Fruit fly (Drosophila melanogaster) whole organism, embryonic: Measurements from ENCODE around the gene CG42671.

Experiments
- Awh ChIP-seq: fragments of 200-800 bp; sonication (Bioruptor generic); IDR thresholded peaks from 2 replicates; pipeline ENCODE4, ENCODE4 v1.3.6; 2022; ENCODE audit warnings: missing biosample characterization, missing genetic modification characterization
- B-H1 ChIP-seq: fragments of 200-800 bp; sonication (Bioruptor generic); IDR thresholded peaks from 3 replicates; pipeline ENCODE4 v1.3.6; 2022; ENCODE audit warnings: missing biosample characterization, missing genetic modification characterization
- CG11085 ChIP-seq: fragments of 200-800 bp; sonication (Bioruptor generic); IDR thresholded peaks from 2 replicates; pipeline ENCODE4 v1.3.6; 2022; ENCODE audit warnings: missing biosample characterization, missing genetic modification characterization
- CG11093 ChIP-seq: fragments of 200-800 bp; sonication (Bioruptor generic); IDR thresholded peaks from 3 replicates; pipeline ENCODE4 v1.3.6; 2022; ENCODE audit warnings: missing biosample characterization, missing genetic modification characterization
- CG11696 ChIP-seq: fragments of 200-800 bp; sonication (Bioruptor generic); IDR thresholded peaks from 2 replicates; pipeline ENCODE4 v1.3.6; 2022; ENCODE audit warnings: missing biosample characterization, missing genetic modification characterization
- CG12155 ChIP-seq: fragments of 200-800 bp; sonication (Bioruptor generic); optimal IDR thresholded peaks from 3 replicates; lab custom pipeline; 2016; ENCODE audit warnings: missing biosample characterization, missing genetic modification characterization
- CG12219 ChIP-seq: fragments of 200-800 bp; sonication (Bioruptor generic); optimal IDR thresholded peaks from 3 replicates; lab custom pipeline; 2018; ENCODE audit warnings: missing biosample characterization, mild to moderate bottlenecking, missing genetic modification characterization
- CG13624 ChIP-seq: fragments of 200-800 bp; sonication (Bioruptor generic); optimal IDR thresholded peaks from 2 replicates; lab custom pipeline; 2016; ENCODE audit warnings: missing biosample characterization, missing genetic modification characterization
- CG15073 ChIP-seq: fragments of 200-800 bp; sonication (Bioruptor generic); optimal IDR thresholded peaks from 2 replicates; lab custom pipeline; 2016; ENCODE audit warnings: missing biosample characterization, missing genetic modification characterization
- CG15601 ChIP-seq: fragments of 200-800 bp; sonication (Bioruptor generic); optimal IDR thresholded peaks from 3 replicates; lab custom pipeline; 2019; ENCODE audit warnings: missing biosample characterization, mild to moderate bottlenecking, missing genetic modification characterization, moderate library complexity
- CG17568 ChIP-seq: fragments of 200-800 bp; sonication (Bioruptor generic); optimal IDR thresholded peaks from 2 replicates; lab custom pipeline; 2018; ENCODE audit warnings: missing biosample characterization, mild to moderate bottlenecking, missing genetic modification characterization, moderate library complexity
- CG3407 ChIP-seq: fragments of 200-800 bp; sonication (Bioruptor generic); optimal IDR thresholded peaks from 2 replicates; lab custom pipeline; 2018; ENCODE audit warnings: missing biosample characterization, mild to moderate bottlenecking, missing genetic modification characterization
- CG34224 ChIP-seq: fragments of 200-800 bp; sonication (Bioruptor generic); IDR thresholded peaks from 3 replicates; pipeline ENCODE4 v1.3.6; 2022; ENCODE audit warnings: missing biosample characterization, missing genetic modification characterization; ENCODE audit not compliant: partially characterized antibody
- CG7839 ChIP-seq: fragments of 200-800 bp; sonication (Bioruptor generic); optimal IDR thresholded peaks from 3 replicates; lab custom pipeline; 2018; ENCODE audit warnings: missing biosample characterization, mild to moderate bottlenecking, missing genetic modification characterization, moderate library complexity
- CG7963 ChIP-seq: fragments of 200-800 bp; sonication (Bioruptor generic); IDR thresholded peaks from 3 replicates; pipeline ENCODE4 v1.3.6; 2022; ENCODE audit warnings: missing biosample characterization, missing genetic modification characterization; ENCODE audit not compliant: partially characterized antibody
- CTCF ChIP-seq: fragments of 200-800 bp; sonication (Bioruptor generic); optimal IDR thresholded peaks from 2 replicates; lab custom pipeline; 2017; ENCODE audit warnings: missing biosample characterization, mild to moderate bottlenecking, missing genetic modification characterization, moderate library complexity
- D19A ChIP-seq: fragments of 200-800 bp; optimal IDR thresholded peaks from 3 replicates; lab custom pipeline; 2019; ENCODE audit warnings: missing biosample characterization, mild to moderate bottlenecking, missing genetic modification characterization, moderate library complexity
- GATAe ChIP-seq: fragments of 200-800 bp; sonication (Bioruptor generic); conservative IDR thresholded peaks from 2 replicates; pipeline ENCODE4 v1.3.6; 2022; ENCODE audit warnings: missing biosample characterization, missing genetic modification characterization
- Gsc ChIP-seq: fragments of 200-800 bp; sonication (Bioruptor generic); IDR thresholded peaks from 2 replicates; pipeline ENCODE4 v1.3.6; 2022; ENCODE audit warnings: missing biosample characterization, missing genetic modification characterization
- H15 ChIP-seq: fragments of 200-800 bp; sonication (Bioruptor generic); IDR thresholded peaks from 3 replicates; pipeline ENCODE4 v1.3.6; 2022; ENCODE audit warnings: missing biosample characterization, missing genetic modification characterization
- HHEX ChIP-seq: fragments of 200-800 bp; sonication (Bioruptor generic); optimal IDR thresholded peaks from 3 replicates; lab custom pipeline; 2017; ENCODE audit warnings: missing biosample characterization, mild to moderate bottlenecking, missing genetic modification characterization, missing genetic modification reagents
- NK7.1 ChIP-seq: fragments of 200-800 bp; sonication (Bioruptor generic); optimal IDR thresholded peaks from 3 replicates; lab custom pipeline; 2016; ENCODE audit warnings: missing biosample characterization, missing genetic modification characterization
- Neu2 ChIP-seq: fragments of 200-800 bp; sonication (Bioruptor generic); optimal IDR thresholded peaks from 3 replicates; lab custom pipeline; 2016; ENCODE audit warnings: missing biosample characterization, missing genetic modification characterization, borderline replicate concordance
- Nf-YA ChIP-seq: fragments of 200-800 bp; sonication (Bioruptor generic); IDR thresholded peaks from 2 replicates; pipeline ENCODE4 v1.3.6; 2022; ENCODE audit warnings: missing biosample characterization, missing genetic modification characterization
- Nf-YB ChIP-seq: fragments of 200-800 bp; sonication (Bioruptor generic); optimal IDR thresholded peaks from 3 replicates; lab custom pipeline; 2019; ENCODE audit warnings: missing biosample characterization, mild to moderate bottlenecking, missing genetic modification characterization, moderate library complexity
- Pdp1 ChIP-seq, 2 experiments: fragments of 200-800 bp; sonication (Bioruptor generic); optimal IDR thresholded peaks; 3 replicates each; lab custom pipeline; 2016; ENCODE audit warnings: missing biosample characterization in 2 of 2, missing genetic modification characterization in 2 of 2, mild to moderate bottlenecking in 1 of 2, moderate library complexity in 1 of 2
- Sin3A ChIP-seq: fragments of >200 bp; optimal IDR thresholded peaks from 2 replicates; lab custom pipeline; 2018
- Sry-δ ChIP-seq: fragments of 200-800 bp; sonication (Bioruptor generic); optimal IDR thresholded peaks from 2 replicates; lab custom pipeline; 2016; ENCODE audit warnings: missing biosample characterization, missing genetic modification characterization
- Stat92E ChIP-seq, 3 experiments: fragments of >200 bp in 2 of 3; fragments of 200-800 bp in 1 of 3; sonication (Bioruptor generic) in 1 of 3; optimal IDR thresholded peaks; 2 replicates each; lab custom pipeline; 2017 to 2019; ENCODE audit warnings: missing biosample characterization in 3 of 3, missing genetic modification characterization in 3 of 3, mild to moderate bottlenecking in 1 of 3, moderate library complexity in 1 of 3
- Tbp ChIP-seq: fragments of >200 bp; optimal IDR thresholded peaks from 2 replicates; lab custom pipeline; 2018; ENCODE audit warnings: missing biosample characterization, missing genetic modification characterization
- Usf ChIP-seq: fragments of 200-800 bp; sonication (Bioruptor generic); optimal IDR thresholded peaks from 2 replicates; lab custom pipeline; 2017; ENCODE audit warnings: missing genotype, missing biosample characterization, missing genetic modification characterization
- aop ChIP-seq: fragments of 200-800 bp; sonication (Bioruptor generic); IDR thresholded peaks from 2 replicates; pipeline ENCODE4 v1.3.6; 2022; ENCODE audit warnings: missing biosample characterization, missing genetic modification characterization
- ara ChIP-seq: fragments of 200-800 bp; sonication (Bioruptor generic); IDR thresholded peaks from 2 replicates; pipeline ENCODE4 v1.3.6; 2022; ENCODE audit warnings: missing biosample characterization, missing genetic modification characterization
- bbx ChIP-seq: fragments of 200-800 bp; sonication (Bioruptor generic); IDR thresholded peaks from 2 replicates; pipeline ENCODE4 v1.3.6; 2022; ENCODE audit warnings: missing biosample characterization, missing genetic modification characterization; ENCODE audit not compliant: partially characterized antibody
- caup ChIP-seq: fragments of 200-800 bp; sonication (Bioruptor generic); optimal IDR thresholded peaks from 3 replicates; lab custom pipeline; 2017; ENCODE audit warnings: missing biosample characterization, mild to moderate bottlenecking, missing genetic modification characterization, moderate library complexity; ENCODE audit not compliant: severe bottlenecking
- esg ChIP-seq: fragments of 200-800 bp; sonication (Bioruptor generic); conservative IDR thresholded peaks from 2 replicates; pipeline ENCODE4 v1.3.6; 2022; ENCODE audit warnings: missing biosample characterization, missing genetic modification characterization
- gfzf ChIP-seq: fragments of 200-800 bp; sonication (Bioruptor generic); optimal IDR thresholded peaks from 2 replicates; lab custom pipeline; 2016; ENCODE audit warnings: missing biosample characterization, mild to moderate bottlenecking, missing genetic modification characterization, moderate library complexity
- gt ChIP-seq: fragments of 200-800 bp; sonication (Bioruptor generic); IDR thresholded peaks from 2 replicates; pipeline ENCODE4 v1.3.6; 2022; ENCODE audit warnings: missing biosample characterization, missing genetic modification characterization
- jing ChIP-seq: fragments of 200-800 bp; sonication (Bioruptor generic); optimal IDR thresholded peaks from 2 replicates; lab custom pipeline; 2018; ENCODE audit warnings: missing biosample characterization, mild to moderate bottlenecking, missing genetic modification characterization
- pnt ChIP-seq: fragments of 200-800 bp; sonication (Bioruptor generic); optimal IDR thresholded peaks from 3 replicates; lab custom pipeline; 2016; ENCODE audit warnings: missing biosample characterization, missing genetic modification characterization
- prd ChIP-seq, 3 experiments: fragments of >200 bp in 2 of 3; fragments of 200-800 bp in 1 of 3; sonication (Bioruptor generic) in 1 of 3; optimal IDR thresholded peaks in 2 of 3; IDR thresholded peaks in 1 of 3; 2 replicates in 2 of 3; 3 replicates in 1 of 3; pipeline versions ENCODE4 v1.3.6 to Lab custom; 2017 to 2022; ENCODE audit warnings: missing biosample characterization in 1 of 3, missing genetic modification characterization in 1 of 3
- row ChIP-seq: fragments of 200-800 bp; sonication (Bioruptor generic); IDR thresholded peaks from 3 replicates; pipeline ENCODE4 v1.3.6; 2022; ENCODE audit warnings: missing biosample characterization, missing genetic modification characterization
- sim ChIP-seq: fragments of 200-800 bp; sonication (Bioruptor generic); IDR thresholded peaks from 2 replicates; pipeline ENCODE4 v1.3.6; 2022; ENCODE audit warnings: missing biosample characterization, missing genetic modification characterization
- sima ChIP-seq: fragments of 200-800 bp; sonication (Bioruptor generic); optimal IDR thresholded peaks from 2 replicates; lab custom pipeline; 2016; ENCODE audit warnings: missing biosample characterization, missing genetic modification characterization
- sisA ChIP-seq: fragments of 200-800 bp; sonication (Bioruptor generic); IDR thresholded peaks from 2 replicates; pipeline ENCODE4 v1.3.6; 2022; ENCODE audit warnings: missing biosample characterization, missing genetic modification characterization
- sob ChIP-seq: fragments of 200-800 bp; sonication (Bioruptor generic); IDR thresholded peaks from 2 replicates; pipeline ENCODE4 v1.3.6; 2022; ENCODE audit warnings: missing biosample characterization, missing genetic modification characterization
- tll ChIP-seq, 2 experiments: fragments of 200-800 bp in 1 of 2; fragments of >200 bp in 1 of 2; sonication (Bioruptor generic) in 1 of 2; optimal IDR thresholded peaks; 2 replicates each; lab custom pipeline; 2017 to 2019; ENCODE audit warnings: missing biosample characterization in 2 of 2, missing genetic modification characterization in 2 of 2, mild to moderate bottlenecking in 1 of 2, moderate library complexity in 1 of 2
- unpg ChIP-seq: fragments of 200-800 bp; sonication (Bioruptor generic); optimal IDR thresholded peaks from 3 replicates; lab custom pipeline; 2018; ENCODE audit warnings: missing biosample characterization, mild to moderate bottlenecking, missing genetic modification characterization, moderate library complexity
- wek ChIP-seq: fragments of 200-800 bp; sonication (Bioruptor generic); optimal IDR thresholded peaks from 3 replicates; lab custom pipeline; 2018; ENCODE audit warnings: missing biosample characterization, mild to moderate bottlenecking, missing genetic modification characterization, moderate library complexity

CG42671 gene

dm6 chr3L:11251721-11252423, 37.6 kb downstream of the CG42671 start, which contains the start of gene scyl (continued):
- TF ChIP-seq B-H1 (GFP tag; lab: Robert Waterston, UW) (peak; percentile 51; the same call in 1 of the 3 replicates), ara (GFP tag; lab: Robert Waterston, UW) (peak; percentile 60; the same call in 1 of the 2 replicates), CG7963 (GFP tag; lab: Robert Waterston, UW) (peak; percentile 40; the same call in 1 of the 3 replicates), prd (optimal IDR thresholded peaks at IDR 0.05; lab: Kevin White, UChicago) (no peak), prd (GFP tag; IDR thresholded peaks at IDR 0.05; lab: Robert Waterston, UW) (peak; percentile 43; the same call in 2 of the 3 replicates), sob (GFP tag; lab: Robert Waterston, UW) (peak; percentile 75), CG11093 (GFP tag; lab: Robert Waterston, UW) (no peak; the same call in 2 of the 3 replicates), HHEX (peak; percentile 49), Usf (no peak), sim (0 out of 2 replicates have a peak, but pooled peaks have one; percentile 38), jing (GFP tag; lab: Kevin White, UChicago) (no peak), GATAe (GFP tag; lab: Robert Waterston, UW) (no peak), tll (GFP tag; optimal IDR thresholded peaks at IDR 0.05; lab: Kevin White, UChicago) (peak in 1 of 2 experiments; percentile 26), Gsc (no peak), CG17568 (GFP tag; lab: Kevin White, UChicago) (peak; percentile 85), Sin3A (lab: Kevin White, UChicago) (no peak), wek (GFP tag; lab: Kevin White, UChicago) (peak; percentile 56), Stat92E (GFP tag; optimal IDR thresholded peaks at IDR 0.05; lab: Kevin White, UChicago) (peak in 1 of 3 experiments; percentile 59), CG15073 (GFP tag; lab: Kevin White, UChicago) (no peak), Nf-YB (GFP tag; lab: Kevin White, UChicago) (peak; percentile 56), CG11696 (GFP tag; lab: Robert Waterston, UW) (peak; percentile 47), D19A (no peak), CG13624 (GFP tag; lab: Kevin White, UChicago) (peak; percentile 59), CG12155 (GFP tag; lab: Kevin White, UChicago) (no peak), NK7.1 (GFP tag; lab: Kevin White, UChicago) (peak; percentile 50), H15 (no peak), gt (GFP tag; lab: Robert Waterston, UW) (no peak), sima (GFP tag; lab: Kevin White, UChicago) (no peak), Neu2 (peak; percentile 18), Awh (GFP tag; lab: Robert Waterston, UW) (peak; percentile 62), CG34224 (GFP tag; lab: Robert Waterston, UW) (peak; percentile 78), Sry-δ (peak; percentile 6), CG7839 (tag; lab: Kevin White, UChicago) (peak; percentile 34), Nf-YA (peak; percentile 33; the same call in 1 of the 2 replicates), CG11085 (GFP tag; lab: Robert Waterston, UW) (no peak), caup (GFP tag; lab: Kevin White, UChicago) (peak; percentile 82), esg (GFP tag; lab: Robert Waterston, UW) (no peak), bbx (GFP tag; lab: Robert Waterston, UW) (peak; percentile 79), Tbp (peak; percentile 91), unpg (GFP tag; lab: Kevin White, UChicago) (peak; percentile 56), CG3407 (GFP tag; lab: Kevin White, UChicago) (peak; percentile 72), sisA (GFP tag; lab: Robert Waterston, UW) (no peak), Pdp1 (GFP tag; optimal IDR thresholded peaks at IDR 0.05; lab: Kevin White, UChicago) (peak; percentile 36 to 37), pnt (GFP tag; lab: Kevin White, UChicago) (peak; percentile 23), row (GFP tag; lab: Robert Waterston, UW) (peak; percentile 43; the same call in 1 of the 3 replicates), CG15601 (no peak), gfzf (GFP tag; lab: Kevin White, UChicago) (no peak), aop (GFP tag; lab: Robert Waterston, UW) (0 out of 2 replicates have a peak, but pooled peaks have one; percentile 10), CG12219 (GFP tag; lab: Kevin White, UChicago) (peak; percentile 48), CTCF (GFP tag; lab: Kevin White, UChicago) (peak; percentile 59)
